Fruit fly (Drosophila melanogaster): ENCODE data around the gene Elp1.

Elp1 gene

dm6 chr3R:11649449-11649848 lies 1.3 kb upstream of the Elp1 start (continued):
- TF ChIP-seq CG1529 (GFP tag; optimal IDR thresholded peaks at IDR 0.05) (peak; percentile 79), CG10543 (GFP tag; optimal IDR thresholded peaks at IDR 0.05) (peak; percentile 98), crc (GFP tag; optimal IDR thresholded peaks at IDR 0.05) (peak; percentile 97), H15 (GFP tag; IDR thresholded peaks at IDR 0.05) (peak; percentile 96), CoRest (tag; optimal IDR thresholded peaks at IDR 0.05) (peak; percentile 96), CG15479 (GFP tag; optimal IDR thresholded peaks at IDR 0.05) (no peak), abd-A (tag; optimal IDR thresholded peaks at IDR 0.05) (peak; percentile 52), Sox102F (GFP tag; optimal IDR thresholded peaks at IDR 0.05) (peak; percentile 97), h (optimal IDR thresholded peaks at IDR 0.05) (no peak), CG18476 (GFP tag; optimal IDR thresholded peaks at IDR 0.05) (peak; percentile 91), CG18262 (tag; optimal IDR thresholded peaks at IDR 0.05) (peak; percentile 84), CG7745 (tag; optimal IDR thresholded peaks at IDR 0.05) (no peak), CG4424 (GFP tag; optimal IDR thresholded peaks at IDR 0.05) (peak; percentile 94), bsh (GFP tag; optimal IDR thresholded peaks at IDR 0.05) (peak in 1 of 2 experiments; percentile 87), NC2β (GFP tag; optimal IDR thresholded peaks at IDR 0.05) (peak; percentile 92), CG15601 (tag; optimal IDR thresholded peaks at IDR 0.05) (peak; percentile 63), Hsf (GFP tag; optimal IDR thresholded peaks at IDR 0.05) (peak; percentile 97), CG11247 (GFP tag; IDR thresholded peaks at IDR 0.05) (peak; percentile 98), Mad (GFP tag; optimal IDR thresholded peaks at IDR 0.05) (peak; percentile 94), eyg (GFP tag; optimal IDR thresholded peaks at IDR 0.05) (peak; percentile 96), CG3065 (GFP tag; optimal IDR thresholded peaks at IDR 0.05) (peak; percentile 85), prd (optimal IDR thresholded peaks at IDR 0.05) (no peak), prd (GFP tag; IDR thresholded peaks at IDR 0.05) (peak; percentile 98), CG1792 (GFP tag; optimal IDR thresholded peaks at IDR 0.05) (peak; percentile 95), sna (GFP tag; IDR thresholded peaks at IDR 0.05; ENCODE audit: partially characterized antibody) (no peak), NC2α (GFP tag; optimal IDR thresholded peaks at IDR 0.05) (peak; percentile 92), aop (GFP tag; IDR thresholded peaks at IDR 0.05) (peak; percentile 92), ATbp (GFP tag; optimal IDR thresholded peaks at IDR 0.05) (peak; percentile 86), CG18764 (GFP tag; optimal IDR thresholded peaks at IDR 0.05) (peak; percentile 92), Hr78 (GFP tag; optimal IDR thresholded peaks at IDR 0.05) (peak in 1 of 2 experiments; percentile 46), CG8290 (GFP tag; optimal IDR thresholded peaks at IDR 0.05) (peak; percentile 81), CG8290 (tag; optimal IDR thresholded peaks at IDR 0.05) (peak; percentile 17 to 99), cg (GFP tag; optimal IDR thresholded peaks at IDR 0.05) (no peak), CG34422 (GFP tag; IDR thresholded peaks at IDR 0.05) (peak; percentile 97), CG12942 (GFP tag; optimal IDR thresholded peaks at IDR 0.05) (peak; percentile 95), CG9817 (tag; optimal IDR thresholded peaks at IDR 0.05) (peak; percentile 98), bab2 (GFP tag; optimal IDR thresholded peaks at IDR 0.05) (peak; percentile 98), Hmr (GFP tag; optimal IDR thresholded peaks at IDR 0.05) (peak; percentile 96), CG32532 (GFP tag; IDR thresholded peaks at IDR 0.05) (peak; percentile 99), CG6854 (GFP tag; optimal IDR thresholded peaks at IDR 0.05) (peak; percentile 89), CG8359 (GFP tag; optimal IDR thresholded peaks at IDR 0.05; ENCODE audit: borderline replicate concordance) (peak; percentile 62), pfk (GFP tag; optimal IDR thresholded peaks at IDR 0.05) (peak; percentile 34), CG8478 (optimal IDR thresholded peaks at IDR 0.05) (no peak), bowl (GFP tag; IDR thresholded peaks at IDR 0.05) (peak; percentile 92), stwl (tag; optimal IDR thresholded peaks at IDR 0.05) (no peak), CkIIα-i1 (GFP tag; IDR thresholded peaks at IDR 0.05) (peak; percentile 93), CG7556 (GFP tag; optimal IDR thresholded peaks at IDR 0.05) (peak; percentile 91), CG9215 (GFP tag; IDR thresholded peaks at IDR 0.05) (peak; percentile 95), Sry-β (GFP tag; optimal IDR thresholded peaks at IDR 0.05) (no peak), CG10979 (tag; optimal IDR thresholded peaks at IDR 0.05) (peak; percentile 78), Deaf1 (tag; optimal IDR thresholded peaks at IDR 0.05) (peak; percentile 51), CG10565 (GFP tag; optimal IDR thresholded peaks at IDR 0.05) (peak; percentile 83)
